Worm (Caenorhabditis elegans): ENCODE results near the gene H06I04.6.

H06I04.6 gene

DNA sequence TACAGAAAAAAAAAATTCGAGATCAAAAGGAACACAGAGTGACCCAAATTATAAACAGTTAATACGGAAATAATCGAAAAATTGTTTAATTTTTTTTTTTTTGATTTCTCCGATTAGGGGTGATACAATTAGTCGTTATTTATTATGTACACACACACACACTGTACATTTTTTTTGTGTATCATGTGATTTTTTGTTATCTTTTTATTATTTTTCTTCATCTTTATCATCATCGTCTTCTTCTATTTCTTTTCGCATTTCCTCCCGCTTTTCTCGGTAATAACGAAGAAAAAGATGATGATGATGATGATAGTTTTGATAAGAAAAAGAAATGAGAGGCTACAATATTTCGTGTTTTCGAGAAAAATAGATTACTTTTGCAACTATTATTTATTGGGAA is 34.3 kb downstream of the H06I04.6 start:
- peak; percentile 33 for TF ChIP-seq blmp-1 (tag; optimal IDR thresholded peaks at IDR 0.05; ENCODE audit: insufficient read depth)
- peak; percentile 30 for TF ChIP-seq fos-1 (tag; optimal IDR thresholded peaks at IDR 0.05)
- no peak for TF ChIP-seq ceh-16 (tag; optimal IDR thresholded peaks at IDR 0.05)
- peak; percentile 81 for TF ChIP-seq Y55F3AM.14 (GFP tag; optimal IDR thresholded peaks at IDR 0.05)
- TF ChIP-seq unc-39 (tag; optimal IDR thresholded peaks at IDR 0.05) = no peak
- TF ChIP-seq ztf-1 (GFP tag; conservative IDR thresholded peaks at IDR 0.05) = no peak
- TF ChIP-seq C34F6.9 (tag; optimal IDR thresholded peaks at IDR 0.05) = no peak
- no peak for TF ChIP-seq lin-11 (tag; optimal IDR thresholded peaks at IDR 0.05)
- TF ChIP-seq gmeb-1 (tag; optimal IDR thresholded peaks at IDR 0.05) = peak; percentile 18
- peak; percentile 63 for TF ChIP-seq nhr-25 (tag; optimal IDR thresholded peaks at IDR 0.05)
- no peak for TF ChIP-seq snpc-4 (tag; optimal IDR thresholded peaks at IDR 0.05)
- no peak for TF ChIP-seq nhr-129 (tag; optimal IDR thresholded peaks at IDR 0.05)

DNA sequence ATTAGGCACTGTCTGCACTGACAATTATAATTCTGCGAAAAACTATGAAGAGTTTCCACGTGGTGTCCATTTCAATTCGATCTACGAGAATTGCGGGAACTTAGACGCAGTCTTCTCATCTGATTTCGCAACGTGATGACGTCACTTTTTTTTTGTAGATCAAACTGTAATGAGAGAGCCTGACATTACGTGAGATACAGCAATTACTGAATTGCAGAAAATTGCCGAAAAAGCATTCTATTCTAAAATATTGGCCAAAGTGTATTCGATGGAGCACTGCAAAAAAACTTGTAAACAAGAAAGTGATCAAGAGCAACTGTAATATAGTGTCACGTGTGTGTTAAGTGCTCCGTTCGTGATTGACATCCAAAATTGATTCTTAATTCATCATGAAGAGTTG is 37.5 kb downstream of the H06I04.6 start:
- no peak for TF ChIP-seq dmd-4 (tag; optimal IDR thresholded peaks at IDR 0.05)

DNA sequence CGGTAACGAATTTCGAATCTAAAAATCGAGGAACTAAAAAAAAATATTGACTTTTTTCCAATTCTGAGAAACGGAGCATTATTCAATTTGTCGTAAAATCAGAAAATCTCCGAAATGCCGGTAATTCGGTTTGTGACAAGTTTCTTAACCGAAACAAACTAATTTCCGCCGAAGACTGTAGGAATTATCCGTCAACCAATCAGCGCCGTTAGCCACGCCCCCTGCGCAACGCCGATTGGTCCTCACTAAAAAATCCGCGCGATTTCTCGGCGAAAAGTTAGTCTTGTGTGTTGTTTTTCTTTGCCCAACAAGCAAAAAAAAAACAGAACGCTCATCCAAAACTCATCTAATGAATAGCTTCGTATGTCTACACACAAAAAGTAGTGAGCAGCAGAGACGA is 44.1 kb downstream of the H06I04.6 start:
- TF ChIP-seq ztf-1 (GFP tag; conservative IDR thresholded peaks at IDR 0.05) = no peak
- TF ChIP-seq ceh-16 (tag; optimal IDR thresholded peaks at IDR 0.05) = no peak
- no peak for TF ChIP-seq nhr-21 (tag; optimal IDR thresholded peaks at IDR 0.05)
- TF ChIP-seq sma-9 (GFP tag; optimal IDR thresholded peaks at IDR 0.05) = no peak
- TF ChIP-seq sma-9 (tag; optimal IDR thresholded peaks at IDR 0.05) = no peak
- TF ChIP-seq unc-55 (GFP tag; optimal IDR thresholded peaks at IDR 0.05) = no peak
- TF ChIP-seq ztf-11 (tag; optimal IDR thresholded peaks at IDR 0.05) = no peak
- no peak for TF ChIP-seq R02D3.7 (tag; optimal IDR thresholded peaks at IDR 0.05)
- TF ChIP-seq ZK546.5 (tag; optimal IDR thresholded peaks at IDR 0.05) = no peak
- TF ChIP-seq lin-13 (GFP tag; optimal IDR thresholded peaks at IDR 0.05) = no peak
- no peak for TF ChIP-seq unc-62 (GFP tag; optimal IDR thresholded peaks at IDR 0.05)
- no peak for TF ChIP-seq egl-27 (tag; optimal IDR thresholded peaks at IDR 0.05)
- TF ChIP-seq blmp-1 (tag; optimal IDR thresholded peaks at IDR 0.05; ENCODE audit: insufficient read depth) = no peak
- no peak for TF ChIP-seq lsy-2 (tag; optimal IDR thresholded peaks at IDR 0.05)
- TF ChIP-seq ceh-82 (tag; optimal IDR thresholded peaks at IDR 0.05) = no peak
- TF ChIP-seq sma-3 (GFP tag; optimal IDR thresholded peaks at IDR 0.05) = no peak
- TF ChIP-seq nhr-10 (tag; optimal IDR thresholded peaks at IDR 0.05) = no peak
- no peak for TF ChIP-seq zag-1 (tag; optimal IDR thresholded peaks at IDR 0.05)
- TF ChIP-seq skn-1 (tag; optimal IDR thresholded peaks at IDR 0.05) = no peak
- TF ChIP-seq gmeb-1 (tag; optimal IDR thresholded peaks at IDR 0.05) = no peak
- TF ChIP-seq sem-4 (tag; optimal IDR thresholded peaks at IDR 0.05) = no peak

DNA sequence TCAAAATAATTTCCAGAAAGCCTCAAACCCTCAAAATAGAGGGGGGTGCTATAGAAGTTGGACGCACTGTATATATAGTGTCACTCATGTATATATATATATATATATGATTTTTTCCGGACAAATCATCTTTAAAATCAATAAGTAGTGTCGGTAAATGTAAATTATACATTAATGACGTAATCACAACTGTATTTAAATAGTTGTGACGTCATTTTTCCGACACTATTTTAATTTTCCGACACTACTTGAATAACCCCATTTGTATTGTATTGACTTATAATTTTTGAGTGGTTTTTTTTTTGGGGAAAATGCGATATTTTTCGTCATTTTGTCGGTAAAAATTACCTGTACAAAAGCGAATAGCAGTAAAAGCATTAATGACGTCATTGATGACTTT is 45.3 kb downstream of the H06I04.6 start:
- TF ChIP-seq blmp-1 (tag; optimal IDR thresholded peaks at IDR 0.05; ENCODE audit: insufficient read depth) = no peak
- TF ChIP-seq ZK546.5 (tag; optimal IDR thresholded peaks at IDR 0.05) = no peak
- TF ChIP-seq aly-2 (tag; optimal IDR thresholded peaks at IDR 0.05) = no peak
- TF ChIP-seq elt-3 (tag; optimal IDR thresholded peaks at IDR 0.05) = no peak
- no peak for TF ChIP-seq unc-62 (GFP tag; optimal IDR thresholded peaks at IDR 0.05)
- TF ChIP-seq crh-2 (tag; optimal IDR thresholded peaks at IDR 0.05) = no peak
- TF ChIP-seq nhr-11 (tag; optimal IDR thresholded peaks at IDR 0.05) = no peak
- no peak for TF ChIP-seq Y55F3AM.14 (GFP tag; optimal IDR thresholded peaks at IDR 0.05)
- TF ChIP-seq F13H6.1 (tag; optimal IDR thresholded peaks at IDR 0.05) = no peak
- no peak for TF ChIP-seq egl-27 (tag; optimal IDR thresholded peaks at IDR 0.05)

Measured in whole organism, L2 larva.